Fruit fly (Drosophila melanogaster): ENCODE data around the gene CG15743.

Gene CG15743

DNA sequence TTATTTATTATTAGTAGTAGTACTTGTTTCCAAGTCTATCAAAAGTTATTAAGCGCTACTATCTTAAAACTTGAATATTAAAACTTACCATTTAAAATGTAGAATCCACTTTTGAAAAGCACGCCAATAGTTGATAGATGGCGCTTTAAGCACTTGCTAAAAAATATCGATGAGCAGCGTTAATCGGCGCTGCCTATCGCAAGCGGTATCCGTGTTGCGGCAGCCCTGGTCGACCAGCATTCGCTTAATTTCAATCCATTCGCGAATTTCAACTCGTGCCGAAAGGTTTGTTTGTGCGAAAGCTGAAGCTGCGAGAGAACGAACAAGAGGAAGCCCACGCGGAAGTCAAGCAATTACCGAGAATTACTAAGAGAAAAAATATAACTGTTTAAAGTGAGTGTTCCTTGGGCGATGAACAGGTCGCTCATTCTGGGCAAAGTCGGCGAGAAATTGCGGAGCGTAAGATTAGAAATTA lies 44.1 kb downstream of the CG15743 start, which contains the start of gene Prx2 (continued):
- TF ChIP-seq NFAT (GFP tag; IDR thresholded peaks at IDR 0.05) (peak; percentile 63; the same call in 1 of the 2 replicates), CG4617 (GFP tag; optimal IDR thresholded peaks at IDR 0.05; ENCODE audit: borderline replicate concordance) (no peak), dati (GFP tag; IDR thresholded peaks at IDR 0.05) (no peak), CG3407 (GFP tag; optimal IDR thresholded peaks at IDR 0.05) (no peak), Gsc (GFP tag; IDR thresholded peaks at IDR 0.05) (no peak), gcm (GFP tag; optimal IDR thresholded peaks at IDR 0.05) (no peak), CG9876 (GFP tag; optimal IDR thresholded peaks at IDR 0.05) (no peak), Dip3 (GFP tag; optimal IDR thresholded peaks at IDR 0.05) (no peak), Dref (GFP tag; IDR thresholded peaks at IDR 0.05) (peak; percentile 91), esg (GFP tag; conservative IDR thresholded peaks at IDR 0.05) (no peak), GATAe (GFP tag; conservative IDR thresholded peaks at IDR 0.05) (no peak), Elba2 (GFP tag; optimal IDR thresholded peaks at IDR 0.05) (no peak), MTF-1 (GFP tag; optimal IDR thresholded peaks at IDR 0.05; ENCODE audit: borderline replicate concordance) (peak; percentile 32), CG16815 (GFP tag; optimal IDR thresholded peaks at IDR 0.05) (no peak), wdn (GFP tag; IDR thresholded peaks at IDR 0.05) (no peak), run (tag; optimal IDR thresholded peaks at IDR 0.05) (no peak), CG7839 (tag; optimal IDR thresholded peaks at IDR 0.05) (peak; percentile 3), CG12236 (GFP tag; optimal IDR thresholded peaks at IDR 0.05) (no peak), CG15269 (tag; optimal IDR thresholded peaks at IDR 0.05) (no peak), CG32772 (GFP tag; IDR thresholded peaks at IDR 0.05) (no peak), da (GFP tag; optimal IDR thresholded peaks at IDR 0.05) (no peak), CG4424 (GFP tag; optimal IDR thresholded peaks at IDR 0.05) (peak; percentile 5), nau (GFP tag; optimal IDR thresholded peaks at IDR 0.05) (no peak), CG1233 (GFP tag; optimal IDR thresholded peaks at IDR 0.05) (no peak), CG8924 (tag; optimal IDR thresholded peaks at IDR 0.05) (no peak), CG4404 (GFP tag; IDR thresholded peaks at IDR 0.05) (no peak), repo (GFP tag; optimal IDR thresholded peaks at IDR 0.05) (no peak), sim (GFP tag; IDR thresholded peaks at IDR 0.05) (no peak), bowl (GFP tag; IDR thresholded peaks at IDR 0.05) (no peak), ara (GFP tag; IDR thresholded peaks at IDR 0.05) (no peak), az2 (GFP tag; optimal IDR thresholded peaks at IDR 0.05) (no peak), CG10366 (GFP tag; IDR thresholded peaks at IDR 0.05) (no peak), CG15696 (tag; optimal IDR thresholded peaks at IDR 0.05) (no peak), pho (GFP tag; optimal IDR thresholded peaks at IDR 0.05) (peak; percentile 1), Kr (GFP tag; optimal IDR thresholded peaks at IDR 0.05) (no peak), MESR4 (GFP tag; optimal IDR thresholded peaks at IDR 0.05) (peak; percentile 12), abd-A (tag; optimal IDR thresholded peaks at IDR 0.05) (peak; percentile 19), slou (GFP tag; optimal IDR thresholded peaks at IDR 0.05) (peak; percentile 25), CG1602 (GFP tag; optimal IDR thresholded peaks at IDR 0.05) (no peak), Aef1 (GFP tag; IDR thresholded peaks at IDR 0.05) (no peak), hbn (GFP tag; IDR thresholded peaks at IDR 0.05; ENCODE audit: partially characterized antibody) (peak; percentile 74; the same call in 1 of the 2 replicates), Mad (GFP tag; optimal IDR thresholded peaks at IDR 0.05) (no peak), nerfin-1 (tag; optimal IDR thresholded peaks at IDR 0.05) (no peak), HLHmδ (GFP tag; optimal IDR thresholded peaks at IDR 0.05) (no peak), E2f2 (GFP tag; IDR thresholded peaks at IDR 0.05) (peak; percentile 93), CG33213 (GFP tag; optimal IDR thresholded peaks at IDR 0.05) (peak; percentile 22), insv (GFP tag; optimal IDR thresholded peaks at IDR 0.05) (no peak), CG2712 (tag; optimal IDR thresholded peaks at IDR 0.05) (peak; percentile 7), HHEX (GFP tag; optimal IDR thresholded peaks at IDR 0.05) (peak; percentile 11), Asciz (GFP tag; optimal IDR thresholded peaks at IDR 0.05) (no peak), CG4282 (GFP tag; optimal IDR thresholded peaks at IDR 0.05) (no peak), Myb (GFP tag; optimal IDR thresholded peaks at IDR 0.05) (peak; percentile 57)

Data from whole organism, embryonic.